Worm (Caenorhabditis elegans) whole organism, midembryonic: ENCODE results near the gene tsct-1.

ENCODE experiments used
- klf-2 ChIP-seq: fragments of 200-800 bp; sonication (Bioruptor generic); conservative IDR thresholded peaks from 2 replicates; pipeline ENCODE4 v1.3.6; 2022; ENCODE audit warnings: missing genetic modification reagents, missing genetic modification characterization, missing compliant biosample characterization
- ztf-29 ChIP-seq: fragments of 200-800 bp; sonication (Bioruptor generic); IDR thresholded peaks from 2 replicates; pipeline ENCODE4 v1.3.6; 2022; ENCODE audit warnings: missing genetic modification reagents, missing genetic modification characterization, missing compliant biosample characterization

- TF ChIP-seq klf-2 (GFP tag; lab: Robert Waterston, UW) (no peak), ztf-29 (GFP tag; lab: Robert Waterston, UW) (no peak)
Measured at ce11 chrX:12430309-12430708, 3.6 kb upstream of the tsct-1 start, which contains the start of gene med-1.
